Worm (Caenorhabditis elegans): ENCODE measurements around the gene F01G10.10.

DNA sequence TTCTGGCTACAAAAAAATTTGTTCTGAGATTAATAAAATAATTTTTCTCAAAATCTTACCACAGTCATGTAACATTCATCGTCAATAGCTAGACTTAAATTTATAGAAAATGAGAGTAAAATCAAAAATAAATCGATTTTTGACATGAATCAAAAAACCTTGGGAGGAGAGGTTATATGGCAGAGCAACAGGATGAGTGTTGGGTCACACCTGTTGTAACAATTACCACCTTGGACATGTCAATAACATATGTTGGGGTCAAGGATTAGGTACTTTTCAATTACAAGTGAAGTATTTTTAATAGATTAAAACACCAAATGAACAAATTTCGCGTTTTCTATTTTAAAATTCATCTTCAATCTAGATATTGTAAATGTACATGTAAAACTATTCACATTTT is 4.3 kb upstream of the F01G10.10 start, which contains the start of gene lipl-7:
- TF ChIP-seq tbx-8 (GFP tag; optimal IDR thresholded peaks at IDR 0.05) (no peak), snpc-4 (tag; optimal IDR thresholded peaks at IDR 0.05) (no peak), unc-39 (tag; optimal IDR thresholded peaks at IDR 0.05) (no peak), unc-62 (GFP tag; optimal IDR thresholded peaks at IDR 0.05) (no peak), nhr-237 (tag; optimal IDR thresholded peaks at IDR 0.05) (no peak), ceh-39 (tag; optimal IDR thresholded peaks at IDR 0.05) (no peak), mab-5 (tag; optimal IDR thresholded peaks at IDR 0.05) (no peak), nhr-76 (tag; optimal IDR thresholded peaks at IDR 0.05) (no peak), elt-3 (tag; optimal IDR thresholded peaks at IDR 0.05) (no peak), zip-8 (tag; optimal IDR thresholded peaks at IDR 0.05) (no peak), blmp-1 (tag; optimal IDR thresholded peaks at IDR 0.05) (no peak), lsy-2 (tag; optimal IDR thresholded peaks at IDR 0.05) (no peak), nhr-28 (tag; optimal IDR thresholded peaks at IDR 0.05) (no peak), ceh-43 (GFP tag; optimal IDR thresholded peaks at IDR 0.05) (no peak)

Data from whole organism, mixed stage, embryonic.